Fruit fly (Drosophila melanogaster) whole organism, embryonic: ENCODE measurements around the gene phol.

Experiments
- CG10209 ChIP-seq: fragments of 200-800 bp; sonication (Bioruptor generic); optimal IDR thresholded peaks from 3 replicates; lab custom pipeline; 2017; ENCODE audit warnings: missing biosample characterization, mild to moderate bottlenecking, missing genetic modification characterization, missing genetic modification reagents
- CG10274 ChIP-seq: fragments of 200-800 bp; sonication (Bioruptor generic); optimal IDR thresholded peaks from 3 replicates; lab custom pipeline; 2017; ENCODE audit warnings: missing biosample characterization, mild to moderate bottlenecking, missing genetic modification characterization
- CG10321 ChIP-seq: fragments of 200-800 bp; sonication (Bioruptor generic); IDR thresholded peaks from 2 replicates; pipeline ENCODE4 v1.3.6; 2022; ENCODE audit warnings: missing biosample characterization, missing genetic modification characterization
- CG11504 ChIP-seq: fragments of 200-800 bp; sonication (Bioruptor generic); optimal IDR thresholded peaks from 3 replicates; lab custom pipeline; 2019; ENCODE audit warnings: missing biosample characterization, mild to moderate bottlenecking, missing genetic modification characterization, moderate library complexity
- CG12769 ChIP-seq: fragments of 200-800 bp; sonication (Bioruptor generic); optimal IDR thresholded peaks from 2 replicates; lab custom pipeline; 2019; ENCODE audit warnings: missing biosample characterization, mild to moderate bottlenecking, missing genetic modification characterization, moderate library complexity
- CG13296 ChIP-seq: fragments of 200-800 bp; sonication (Bioruptor generic); optimal IDR thresholded peaks from 3 replicates; lab custom pipeline; 2018; ENCODE audit warnings: missing biosample characterization, mild to moderate bottlenecking, missing genetic modification characterization
- CG1647 ChIP-seq: fragments of 200-800 bp; sonication (Bioruptor generic); optimal IDR thresholded peaks from 3 replicates; lab custom pipeline; 2016; ENCODE audit warnings: missing biosample characterization, missing genetic modification characterization
- CG16779 ChIP-seq: fragments of 200-800 bp; sonication (Bioruptor generic); IDR thresholded peaks from 2 replicates; pipeline ENCODE4 v1.3.6; 2022; ENCODE audit warnings: missing biosample characterization, missing genetic modification characterization
- CG16863 ChIP-seq: fragments of 200-800 bp; sonication (Bioruptor generic); optimal IDR thresholded peaks from 3 replicates; lab custom pipeline; 2016; ENCODE audit warnings: missing biosample characterization, missing genetic modification characterization
- CG17186 ChIP-seq: fragments of 200-800 bp; sonication (Bioruptor generic); optimal IDR thresholded peaks from 3 replicates; lab custom pipeline; 2017; ENCODE audit warnings: missing biosample characterization, missing genetic modification reagents, missing genetic modification characterization
- CG18619 ChIP-seq: fragments of 200-800 bp; sonication (Bioruptor generic); optimal IDR thresholded peaks from 3 replicates; lab custom pipeline; 2017; ENCODE audit warnings: missing biosample characterization, mild to moderate bottlenecking, missing genetic modification characterization
- CG5180 ChIP-seq: fragments of 200-800 bp; sonication (Bioruptor generic); optimal IDR thresholded peaks from 3 replicates; lab custom pipeline; 2017; ENCODE audit warnings: missing biosample characterization, missing genetic modification characterization, mild to moderate bottlenecking, moderate library complexity, missing genetic modification reagents
- CG6689 ChIP-seq: fragments of 200-800 bp; sonication (Bioruptor generic); IDR thresholded peaks from 2 replicates; pipeline ENCODE4 v1.3.6; 2022; ENCODE audit warnings: missing biosample characterization, missing genetic modification characterization
- CG6765 ChIP-seq: fragments of 200-800 bp; sonication (Bioruptor generic); optimal IDR thresholded peaks from 3 replicates; lab custom pipeline; 2017; ENCODE audit warnings: missing biosample characterization, mild to moderate bottlenecking, missing genetic modification characterization
- CG6854 ChIP-seq: fragments of 200-800 bp; sonication (Bioruptor generic); optimal IDR thresholded peaks from 3 replicates; lab custom pipeline; 2017; ENCODE audit warnings: missing biosample characterization, mild to moderate bottlenecking, missing genetic modification characterization
- CG9727 ChIP-seq: fragments of 200-800 bp; sonication (Bioruptor generic); optimal IDR thresholded peaks from 3 replicates; lab custom pipeline; 2017; ENCODE audit warnings: missing biosample characterization, mild to moderate bottlenecking, missing genetic modification characterization
- CG9797 ChIP-seq: fragments of 200-800 bp; sonication (Bioruptor generic); optimal IDR thresholded peaks from 3 replicates; lab custom pipeline; 2018; ENCODE audit warnings: missing biosample characterization, mild to moderate bottlenecking, missing genetic modification characterization
- CG9817 ChIP-seq: fragments of 200-800 bp; sonication (Bioruptor generic); optimal IDR thresholded peaks from 2 replicates; lab custom pipeline; 2018; ENCODE audit warnings: missing biosample characterization, mild to moderate bottlenecking, missing genetic modification characterization, moderate library complexity
- D ChIP-seq, 2 experiments: fragments of 200-800 bp in 1 of 2; fragments of >200 bp in 1 of 2; sonication (Bioruptor generic) in 1 of 2; optimal IDR thresholded peaks; 2 replicates in 1 of 2; 3 replicates in 1 of 2; lab custom pipeline; 2017; ENCODE audit warnings: mild to moderate bottlenecking in 1 of 2, missing biosample characterization in 1 of 2, missing genetic modification characterization in 1 of 2, missing genetic modification reagents in 1 of 2
- GATAe ChIP-seq: fragments of 200-800 bp; sonication (Bioruptor generic); conservative IDR thresholded peaks from 2 replicates; pipeline ENCODE4 v1.3.6; 2022; ENCODE audit warnings: missing biosample characterization, missing genetic modification characterization
- Lpt ChIP-seq: fragments of >200 bp; optimal IDR thresholded peaks from 2 replicates; lab custom pipeline; 2018; ENCODE audit warnings: missing biosample characterization, missing genetic modification characterization
- Max ChIP-seq: fragments of 200-800 bp; sonication (Bioruptor generic); optimal IDR thresholded peaks from 2 replicates; lab custom pipeline; 2016; ENCODE audit warnings: missing biosample characterization, mild to moderate bottlenecking, missing genetic modification characterization
- Meics ChIP-seq: fragments of 200-800 bp; sonication (Bioruptor generic); optimal IDR thresholded peaks from 2 replicates; lab custom pipeline; 2017; ENCODE audit warnings: missing biosample characterization, mild to moderate bottlenecking, missing genetic modification characterization
- NC2α ChIP-seq: fragments of 200-800 bp; sonication (Bioruptor generic); optimal IDR thresholded peaks from 2 replicates; lab custom pipeline; 2016; ENCODE audit warnings: missing biosample characterization, missing genetic modification characterization
- Rfx ChIP-seq: fragments of 200-800 bp; sonication (Bioruptor generic); IDR thresholded peaks from 2 replicates; pipeline ENCODE4 v1.3.6; 2022; ENCODE audit warnings: missing biosample characterization, missing genetic modification characterization
- Scr ChIP-seq: fragments of 200-800 bp; sonication (Bioruptor generic); IDR thresholded peaks from 2 replicates; pipeline ENCODE4 v1.3.6; 2022; ENCODE audit warnings: missing biosample characterization, missing genetic modification characterization; ENCODE audit not compliant: partially characterized antibody
- Sox102F ChIP-seq: fragments of 200-800 bp; sonication (Bioruptor generic); optimal IDR thresholded peaks from 2 replicates; lab custom pipeline; 2018; ENCODE audit warnings: missing biosample characterization, mild to moderate bottlenecking, missing genetic modification characterization, moderate library complexity
- aop ChIP-seq: fragments of 200-800 bp; sonication (Bioruptor generic); IDR thresholded peaks from 2 replicates; pipeline ENCODE4 v1.3.6; 2022; ENCODE audit warnings: missing biosample characterization, missing genetic modification characterization
- ash1 ChIP-seq: fragments of 200-800 bp; sonication (Bioruptor generic); optimal IDR thresholded peaks from 2 replicates; lab custom pipeline; 2018; ENCODE audit warnings: missing biosample characterization, mild to moderate bottlenecking, missing genetic modification characterization
- bsh ChIP-seq, 2 experiments: fragments of 200-800 bp; sonication (Bioruptor generic); optimal IDR thresholded peaks; 2 replicates each; lab custom pipeline; 2017 to 2018; ENCODE audit warnings: mild to moderate bottlenecking in 2 of 2, missing biosample characterization in 2 of 2, missing genetic modification characterization in 2 of 2, moderate library complexity in 1 of 2
- corto ChIP-seq: fragments of 200-800 bp; sonication (Bioruptor generic); optimal IDR thresholded peaks from 2 replicates; lab custom pipeline; 2016; ENCODE audit warnings: missing biosample characterization, mild to moderate bottlenecking, missing genetic modification characterization, moderate library complexity
- exex ChIP-seq: fragments of 200-800 bp; sonication (Bioruptor generic); optimal IDR thresholded peaks from 4 replicates; lab custom pipeline; 2018; ENCODE audit warnings: missing biosample characterization, mild to moderate bottlenecking, missing genetic modification characterization, moderate library complexity
- fu2 ChIP-seq: fragments of 200-800 bp; sonication (Bioruptor generic); optimal IDR thresholded peaks from 2 replicates; lab custom pipeline; 2016; ENCODE audit warnings: missing biosample characterization, missing genetic modification characterization
- gce ChIP-seq: fragments of 200-800 bp; sonication (Bioruptor generic); IDR thresholded peaks from 3 replicates; pipeline ENCODE4 v1.3.6; 2022; ENCODE audit warnings: missing biosample characterization, missing genetic modification characterization
- ind ChIP-seq: fragments of 200-800 bp; sonication (Bioruptor generic); optimal IDR thresholded peaks from 3 replicates; lab custom pipeline; 2016; ENCODE audit warnings: missing biosample characterization, missing genetic modification characterization
- kay ChIP-seq: fragments of 200-800 bp; sonication (Bioruptor generic); optimal IDR thresholded peaks from 2 replicates; lab custom pipeline; 2016; ENCODE audit warnings: missing biosample characterization, missing genetic modification characterization
- lilli ChIP-seq: fragments of 200-800 bp; sonication (Bioruptor generic); optimal IDR thresholded peaks from 3 replicates; lab custom pipeline; 2016; ENCODE audit warnings: missing biosample characterization, missing genetic modification characterization
- lov ChIP-seq, 2 experiments: fragments of 200-800 bp in 1 of 2; fragments of >200 bp in 1 of 2; sonication (Bioruptor generic) in 1 of 2; IDR thresholded peaks in 1 of 2; optimal IDR thresholded peaks in 1 of 2; 2 replicates in 1 of 2; 3 replicates in 1 of 2; pipeline versions ENCODE4 v1.3.6 to Lab custom; 2017 to 2022; ENCODE audit warnings: missing biosample characterization in 1 of 2, missing genetic modification characterization in 1 of 2
- luna ChIP-seq: fragments of 200-800 bp; sonication (Bioruptor generic); optimal IDR thresholded peaks from 2 replicates; lab custom pipeline; 2016; ENCODE audit warnings: missing biosample characterization, missing genetic modification characterization
- nmo ChIP-seq: fragments of 200-800 bp; sonication (Bioruptor generic); optimal IDR thresholded peaks from 2 replicates; lab custom pipeline; 2018; ENCODE audit warnings: missing biosample characterization, mild to moderate bottlenecking, missing genetic modification characterization, moderate library complexity
- org-1 ChIP-seq: fragments of 200-800 bp; sonication (Bioruptor generic); optimal IDR thresholded peaks from 2 replicates; lab custom pipeline; 2017; ENCODE audit warnings: missing biosample characterization, missing genetic modification characterization
- pita ChIP-seq: fragments of 200-800 bp; sonication (Bioruptor generic); optimal IDR thresholded peaks from 2 replicates; lab custom pipeline; 2017; ENCODE audit warnings: missing biosample characterization, mild to moderate bottlenecking, missing genetic modification characterization
- schlank ChIP-seq: fragments of 200-800 bp; sonication (Bioruptor generic); optimal IDR thresholded peaks from 2 replicates; lab custom pipeline; 2018; ENCODE audit warnings: missing biosample characterization, mild to moderate bottlenecking, missing genetic modification characterization
- seq ChIP-seq: fragments of 200-800 bp; sonication (Bioruptor generic); IDR thresholded peaks from 2 replicates; pipeline ENCODE4 v1.3.6; 2022; ENCODE audit warnings: missing biosample characterization, missing genetic modification characterization
- sisA ChIP-seq: fragments of 200-800 bp; sonication (Bioruptor generic); IDR thresholded peaks from 2 replicates; pipeline ENCODE4 v1.3.6; 2022; ENCODE audit warnings: missing biosample characterization, missing genetic modification characterization
- tx ChIP-seq: fragments of 200-800 bp; sonication (Bioruptor generic); optimal IDR thresholded peaks from 2 replicates; lab custom pipeline; 2016; ENCODE audit warnings: missing biosample characterization, missing genetic modification characterization
- z ChIP-seq: fragments of 200-800 bp; sonication (Bioruptor generic); IDR thresholded peaks from 3 replicates; pipeline ENCODE4 v1.3.6; 2022; ENCODE audit warnings: missing biosample characterization, missing genetic modification characterization
- zfh1 ChIP-seq: fragments of 200-800 bp; sonication (Bioruptor generic); IDR thresholded peaks from 3 replicates; pipeline ENCODE4 v1.3.6; 2022; ENCODE audit warnings: missing biosample characterization, missing genetic modification characterization

Gene phol

dm6 chr3L:9505007-9505712, 49.1 kb upstream of the phol start, which contains the start of gene path (continued):
- TF ChIP-seq fu2 (GFP tag; lab: Kevin White, UChicago) (no peak), Sox102F (GFP tag; lab: Kevin White, UChicago) (peak; percentile 15), CG6854 (GFP tag; lab: Kevin White, UChicago) (no peak), CG10209 (GFP tag; lab: Kevin White, UChicago) (peak; percentile 37), CG9817 (tag; lab: Kevin White, UChicago) (no peak), sisA (GFP tag; lab: Robert Waterston, UW) (no peak), CG16779 (GFP tag; lab: Robert Waterston, UW) (no peak), CG10321 (GFP tag; lab: Robert Waterston, UW) (0 out of 2 replicates have a peak, but pooled peaks have one; percentile 6), lov (optimal IDR thresholded peaks at IDR 0.05; lab: Kevin White, UChicago) (no peak), lov (GFP tag; IDR thresholded peaks at IDR 0.05; lab: Robert Waterston, UW) (no peak), CG12769 (tag; lab: Kevin White, UChicago) (peak; percentile 53), CG13296 (GFP tag; lab: Kevin White, UChicago) (peak; percentile 67), lilli (GFP tag; lab: Kevin White, UChicago) (peak; percentile 24), CG16863 (GFP tag; lab: Kevin White, UChicago) (no peak), Rfx (GFP tag; lab: Robert Waterston, UW) (peak; percentile 29; the same call in 1 of the 2 replicates), Meics (GFP tag; lab: Kevin White, UChicago) (peak; percentile 66), aop (GFP tag; lab: Robert Waterston, UW) (no peak), seq (GFP tag; lab: Robert Waterston, UW) (no peak; the same call in 1 of the 2 replicates), corto (no peak), ind (peak; percentile 15), D (optimal IDR thresholded peaks at IDR 0.05; lab: Kevin White, UChicago) (no peak), D (GFP tag; optimal IDR thresholded peaks at IDR 0.05; lab: Kevin White, UChicago) (peak; percentile 36), tx (GFP tag; lab: Kevin White, UChicago) (no peak), GATAe (no peak), schlank (no peak), CG1647 (GFP tag; lab: Kevin White, UChicago) (no peak), Lpt (GFP tag; lab: Kevin White, UChicago) (no peak), gce (GFP tag; lab: Robert Waterston, UW) (0 out of 3 replicates have a peak, but pooled peaks have one; percentile 17), nmo (GFP tag; lab: Kevin White, UChicago) (peak; percentile 57), kay (GFP tag; lab: Kevin White, UChicago) (no peak), luna (no peak), CG6765 (GFP tag; lab: Kevin White, UChicago) (peak; percentile 52), z (GFP tag; lab: Robert Waterston, UW) (no peak; the same call in 2 of the 3 replicates), CG9727 (GFP tag; lab: Kevin White, UChicago) (peak; percentile 64), org-1 (no peak), CG17186 (no peak), zfh1 (GFP tag; lab: Robert Waterston, UW) (peak; percentile 44; the same call in 1 of the 3 replicates), CG18619 (GFP tag; lab: Kevin White, UChicago) (peak; percentile 38), CG11504 (tag; lab: Kevin White, UChicago) (peak; percentile 71), NC2α (peak; percentile 20), CG5180 (GFP tag; lab: Kevin White, UChicago) (peak; percentile 19), pita (no peak), Scr (GFP tag; lab: Robert Waterston, UW) (no peak), CG6689 (GFP tag; lab: Robert Waterston, UW) (peak; percentile 30; the same call in 1 of the 2 replicates), CG10274 (GFP tag; lab: Kevin White, UChicago) (no peak), CG9797 (GFP tag; lab: Kevin White, UChicago) (no peak), exex (tag; lab: Kevin White, UChicago) (no peak), bsh (GFP tag; optimal IDR thresholded peaks at IDR 0.05; lab: Kevin White, UChicago) (peak in 1 of 2 experiments; percentile 25), ash1 (GFP tag; lab: Kevin White, UChicago) (peak; percentile 7), Max (peak; percentile 43)
